Fruit fly (Drosophila melanogaster) whole organism, embryonic: Measurements from ENCODE around the gene wb.

Experiments used
- Asciz ChIP-seq: fragments of 200-800 bp; sonication (Bioruptor generic); optimal IDR thresholded peaks from 2 replicates; lab custom pipeline; 2017; ENCODE audit warnings: missing biosample characterization, mild to moderate bottlenecking, missing genetic modification characterization, missing genetic modification reagents
- Atf6 ChIP-seq: fragments of 200-800 bp; sonication (Bioruptor generic); IDR thresholded peaks from 2 replicates; pipeline ENCODE4 v1.3.6; 2022; ENCODE audit warnings: missing biosample characterization, missing genetic modification characterization
- B-H2 ChIP-seq: fragments of 200-800 bp; sonication (Bioruptor generic); optimal IDR thresholded peaks from 2 replicates; lab custom pipeline; 2018; ENCODE audit warnings: missing biosample characterization, mild to moderate bottlenecking, missing genetic modification characterization
- CG10959 ChIP-seq: fragments of 200-800 bp; sonication (Bioruptor generic); IDR thresholded peaks from 2 replicates; pipeline ENCODE4 v1.3.6; 2022; ENCODE audit warnings: missing biosample characterization, missing genetic modification characterization
- CG11456 ChIP-seq: fragments of 200-800 bp; sonication (Bioruptor generic); IDR thresholded peaks from 3 replicates; pipeline ENCODE4 v1.3.6; 2022; ENCODE audit warnings: missing biosample characterization, missing genetic modification characterization
- CG12299 ChIP-seq: fragments of 200-800 bp; sonication (Bioruptor generic); optimal IDR thresholded peaks from 2 replicates; lab custom pipeline; 2018; ENCODE audit warnings: missing biosample characterization, mild to moderate bottlenecking, missing genetic modification characterization
- CG12391 ChIP-seq: fragments of 200-800 bp; sonication (Bioruptor generic); optimal IDR thresholded peaks from 3 replicates; lab custom pipeline; 2018; ENCODE audit warnings: missing biosample characterization, mild to moderate bottlenecking, missing genetic modification characterization, moderate library complexity
- CG14710 ChIP-seq: fragments of 200-800 bp; sonication (Bioruptor generic); optimal IDR thresholded peaks from 3 replicates; lab custom pipeline; 2019; ENCODE audit warnings: missing biosample characterization, mild to moderate bottlenecking, missing genetic modification characterization, moderate library complexity
- CG16779 ChIP-seq: fragments of 200-800 bp; sonication (Bioruptor generic); IDR thresholded peaks from 2 replicates; pipeline ENCODE4 v1.3.6; 2022; ENCODE audit warnings: missing biosample characterization, missing genetic modification characterization
- CG18619 ChIP-seq: fragments of 200-800 bp; sonication (Bioruptor generic); optimal IDR thresholded peaks from 3 replicates; lab custom pipeline; 2017; ENCODE audit warnings: missing biosample characterization, mild to moderate bottlenecking, missing genetic modification characterization
- CG18764 ChIP-seq: fragments of 200-800 bp; sonication (Bioruptor generic); optimal IDR thresholded peaks from 3 replicates; lab custom pipeline; 2016; ENCODE audit warnings: missing biosample characterization, missing genetic modification characterization
- CG2199 ChIP-seq: fragments of 200-800 bp; sonication (Bioruptor generic); IDR thresholded peaks from 3 replicates; pipeline ENCODE4 v1.3.6; 2022; ENCODE audit warnings: missing biosample characterization, missing genetic modification characterization
- CG3281 ChIP-seq: fragments of 200-800 bp; sonication (Bioruptor generic); optimal IDR thresholded peaks from 3 replicates; lab custom pipeline; 2017; ENCODE audit warnings: missing biosample characterization, mild to moderate bottlenecking, missing genetic modification characterization
- CG5180 ChIP-seq: fragments of 200-800 bp; sonication (Bioruptor generic); optimal IDR thresholded peaks from 3 replicates; lab custom pipeline; 2017; ENCODE audit warnings: missing biosample characterization, missing genetic modification characterization, mild to moderate bottlenecking, moderate library complexity, missing genetic modification reagents
- CG6654 ChIP-seq: fragments of 200-800 bp; sonication (Bioruptor generic); optimal IDR thresholded peaks from 2 replicates; lab custom pipeline; 2017; ENCODE audit warnings: missing biosample characterization, mild to moderate bottlenecking, missing genetic modification characterization
- CG9727 ChIP-seq: fragments of 200-800 bp; sonication (Bioruptor generic); optimal IDR thresholded peaks from 3 replicates; lab custom pipeline; 2017; ENCODE audit warnings: missing biosample characterization, mild to moderate bottlenecking, missing genetic modification characterization
- CoRest ChIP-seq: fragments of 200-800 bp; sonication (Bioruptor generic); optimal IDR thresholded peaks from 3 replicates; lab custom pipeline; 2018; ENCODE audit warnings: missing biosample characterization, mild to moderate bottlenecking, missing genetic modification characterization, moderate library complexity
- D ChIP-seq, 2 experiments: fragments of 200-800 bp in 1 of 2; fragments of >200 bp in 1 of 2; sonication (Bioruptor generic) in 1 of 2; optimal IDR thresholded peaks; 2 replicates in 1 of 2; 3 replicates in 1 of 2; lab custom pipeline; 2017; ENCODE audit warnings: mild to moderate bottlenecking in 1 of 2, missing biosample characterization in 1 of 2, missing genetic modification characterization in 1 of 2, missing genetic modification reagents in 1 of 2
- D19A ChIP-seq: fragments of 200-800 bp; optimal IDR thresholded peaks from 3 replicates; lab custom pipeline; 2019; ENCODE audit warnings: missing biosample characterization, mild to moderate bottlenecking, missing genetic modification characterization, moderate library complexity
- Drgx ChIP-seq: fragments of 200-800 bp; sonication (Bioruptor generic); IDR thresholded peaks from 2 replicates; pipeline ENCODE4 v1.3.6; 2022; ENCODE audit warnings: missing biosample characterization, missing genetic modification characterization
- Eip74EF ChIP-seq, 2 experiments: fragments of 200-800 bp in 1 of 2; fragments of >200 bp in 1 of 2; sonication (Bioruptor generic) in 1 of 2; optimal IDR thresholded peaks; 2 replicates each; lab custom pipeline; 2017 to 2019; ENCODE audit warnings: missing biosample characterization in 2 of 2, missing genetic modification characterization in 2 of 2, mild to moderate bottlenecking in 1 of 2, moderate library complexity in 1 of 2
- Elba2 ChIP-seq: fragments of 200-800 bp; sonication (Bioruptor generic); optimal IDR thresholded peaks from 3 replicates; lab custom pipeline; 2016; ENCODE audit warnings: missing biosample characterization, missing genetic modification characterization
- NFAT ChIP-seq: fragments of 200-800 bp; sonication (Bioruptor generic); IDR thresholded peaks from 2 replicates; pipeline ENCODE4 v1.3.6; 2022; ENCODE audit warnings: missing biosample characterization, missing genetic modification characterization
- Rfx ChIP-seq: fragments of 200-800 bp; sonication (Bioruptor generic); IDR thresholded peaks from 2 replicates; pipeline ENCODE4 v1.3.6; 2022; ENCODE audit warnings: missing biosample characterization, missing genetic modification characterization
- Side ChIP-seq: fragments of 200-800 bp; sonication (Bioruptor generic); optimal IDR thresholded peaks from 2 replicates; lab custom pipeline; 2016; ENCODE audit warnings: missing biosample characterization, missing genetic modification characterization
- Sox100B ChIP-seq: fragments of 200-800 bp; sonication (Bioruptor generic); optimal IDR thresholded peaks from 3 replicates; lab custom pipeline; 2018; ENCODE audit warnings: missing biosample characterization, mild to moderate bottlenecking, missing genetic modification characterization
- Sox102F ChIP-seq: fragments of 200-800 bp; sonication (Bioruptor generic); optimal IDR thresholded peaks from 2 replicates; lab custom pipeline; 2018; ENCODE audit warnings: missing biosample characterization, mild to moderate bottlenecking, missing genetic modification characterization, moderate library complexity
- Ssrp ChIP-seq: fragments of 200-800 bp; sonication (Bioruptor generic); optimal IDR thresholded peaks from 2 replicates; lab custom pipeline; 2018; ENCODE audit warnings: missing biosample characterization, mild to moderate bottlenecking, missing genetic modification characterization, moderate library complexity
- bab2 ChIP-seq: fragments of 200-800 bp; sonication (Bioruptor generic); optimal IDR thresholded peaks from 2 replicates; lab custom pipeline; 2016; ENCODE audit warnings: missing biosample characterization, missing genetic modification characterization
- btn ChIP-seq: fragments of 200-800 bp; sonication (Bioruptor generic); optimal IDR thresholded peaks from 2 replicates; lab custom pipeline; 2016; ENCODE audit warnings: missing biosample characterization, missing genetic modification characterization
- chm ChIP-seq: fragments of 200-800 bp; sonication (Bioruptor generic); IDR thresholded peaks from 2 replicates; pipeline ENCODE4 v1.3.6; 2022; ENCODE audit warnings: missing biosample characterization, missing genetic modification characterization
- da ChIP-seq: fragments of 200-800 bp; sonication (Bioruptor generic); optimal IDR thresholded peaks from 2 replicates; lab custom pipeline; 2016; ENCODE audit warnings: missing biosample characterization, missing genetic modification characterization
- disco-r ChIP-seq: fragments of 200-800 bp; sonication (Bioruptor generic); optimal IDR thresholded peaks from 2 replicates; lab custom pipeline; 2016; ENCODE audit warnings: missing biosample characterization, missing genetic modification characterization
- esg ChIP-seq: fragments of 200-800 bp; sonication (Bioruptor generic); conservative IDR thresholded peaks from 2 replicates; pipeline ENCODE4 v1.3.6; 2022; ENCODE audit warnings: missing biosample characterization, missing genetic modification characterization
- fru ChIP-seq: fragments of >200 bp; optimal IDR thresholded peaks from 2 replicates; lab custom pipeline; 2017
- mirr ChIP-seq: fragments of 200-800 bp; sonication (Bioruptor generic); optimal IDR thresholded peaks from 3 replicates; lab custom pipeline; 2018; ENCODE audit warnings: missing biosample characterization, mild to moderate bottlenecking, missing genetic modification characterization
- nmo ChIP-seq: fragments of 200-800 bp; sonication (Bioruptor generic); optimal IDR thresholded peaks from 2 replicates; lab custom pipeline; 2018; ENCODE audit warnings: missing biosample characterization, mild to moderate bottlenecking, missing genetic modification characterization, moderate library complexity
- phol ChIP-seq: fragments of 200-800 bp; sonication (Bioruptor generic); optimal IDR thresholded peaks from 3 replicates; lab custom pipeline; 2018; ENCODE audit warnings: missing biosample characterization, mild to moderate bottlenecking, missing genetic modification characterization, moderate library complexity
- ro ChIP-seq: fragments of 200-800 bp; sonication (Bioruptor generic); IDR thresholded peaks from 2 replicates; pipeline ENCODE4 v1.3.6; 2022; ENCODE audit warnings: missing biosample characterization, missing genetic modification characterization
- row ChIP-seq: fragments of 200-800 bp; sonication (Bioruptor generic); IDR thresholded peaks from 3 replicates; pipeline ENCODE4 v1.3.6; 2022; ENCODE audit warnings: missing biosample characterization, missing genetic modification characterization
- sc ChIP-seq, 3 experiments: fragments of >200 bp in 2 of 3; fragments of 200-800 bp in 1 of 3; sonication (Bioruptor generic) in 1 of 3; optimal IDR thresholded peaks; 2 replicates in 2 of 3; 3 replicates in 1 of 3; lab custom pipeline; 2017; ENCODE audit warnings: mild to moderate bottlenecking in 1 of 3, missing biosample characterization in 1 of 3, missing genetic modification characterization in 1 of 3, missing genetic modification reagents in 1 of 3
- stc ChIP-seq: fragments of 200-800 bp; sonication (Bioruptor generic); IDR thresholded peaks from 2 replicates; pipeline ENCODE4 v1.3.6; 2022; ENCODE audit warnings: missing biosample characterization, missing genetic modification characterization
- tio ChIP-seq: fragments of 200-800 bp; sonication (Bioruptor generic); optimal IDR thresholded peaks from 2 replicates; lab custom pipeline; 2017; ENCODE audit warnings: missing biosample characterization, missing genetic modification characterization, inconsistent platforms
- trem ChIP-seq: fragments of 200-800 bp; optimal IDR thresholded peaks from 3 replicates; lab custom pipeline; 2019; ENCODE audit warnings: missing biosample characterization, mild to moderate bottlenecking, missing genetic modification characterization, moderate library complexity
- zen2 ChIP-seq: fragments of 200-800 bp; sonication (Bioruptor generic); IDR thresholded peaks from 3 replicates; pipeline ENCODE4 v1.3.6; 2022; ENCODE audit warnings: missing biosample characterization, missing genetic modification characterization; ENCODE audit not compliant: partially characterized antibody

The wb gene

DNA sequence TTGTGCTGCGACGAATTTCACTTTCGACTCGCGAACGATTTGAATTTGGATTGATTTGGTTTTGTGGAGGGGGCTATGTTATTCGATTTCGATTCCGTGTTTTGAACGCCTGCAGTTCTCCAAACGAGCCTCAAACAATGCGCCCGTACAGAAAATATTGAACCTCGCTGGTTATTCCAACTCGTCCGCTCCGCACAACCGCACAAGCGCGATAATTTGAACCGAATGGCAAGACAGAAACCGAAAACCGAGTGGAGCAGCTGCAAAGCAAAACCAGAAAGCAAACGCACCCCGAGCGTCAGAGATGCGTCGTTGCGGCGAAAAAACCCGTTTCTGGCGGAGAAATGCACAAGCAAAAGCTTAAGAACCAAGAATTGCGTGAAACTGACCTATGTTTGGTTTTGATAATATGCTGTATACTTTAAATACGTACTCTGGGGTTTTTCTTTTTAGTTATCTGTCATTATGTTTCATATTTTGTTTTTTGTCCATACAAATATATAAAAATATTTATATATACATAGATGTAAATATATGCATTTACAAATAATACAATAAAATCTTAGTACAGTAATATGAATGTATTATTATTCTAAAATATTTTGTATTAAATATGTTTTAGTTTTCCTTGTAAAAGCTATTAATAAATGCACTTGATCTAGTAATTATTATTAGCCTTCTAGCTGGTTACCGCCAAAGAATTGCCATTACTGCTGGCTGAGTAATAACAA, 28.8 kb upstream of the wb start, which contains the start of gene Dyrk2 (continued):
- TF ChIP-seq Eip74EF (GFP tag; optimal IDR thresholded peaks at IDR 0.05; lab: Kevin White, UChicago) (peak in 1 of 2 experiments; percentile 33), CoRest (tag; lab: Kevin White, UChicago) (peak; percentile 73), mirr (GFP tag; lab: Kevin White, UChicago) (peak; percentile 64), Rfx (peak; percentile 63), da (peak; percentile 39), stc (peak; percentile 44; the same call in 1 of the 2 replicates), CG2199 (GFP tag; lab: Robert Waterston, UW) (peak; percentile 97)

DNA sequence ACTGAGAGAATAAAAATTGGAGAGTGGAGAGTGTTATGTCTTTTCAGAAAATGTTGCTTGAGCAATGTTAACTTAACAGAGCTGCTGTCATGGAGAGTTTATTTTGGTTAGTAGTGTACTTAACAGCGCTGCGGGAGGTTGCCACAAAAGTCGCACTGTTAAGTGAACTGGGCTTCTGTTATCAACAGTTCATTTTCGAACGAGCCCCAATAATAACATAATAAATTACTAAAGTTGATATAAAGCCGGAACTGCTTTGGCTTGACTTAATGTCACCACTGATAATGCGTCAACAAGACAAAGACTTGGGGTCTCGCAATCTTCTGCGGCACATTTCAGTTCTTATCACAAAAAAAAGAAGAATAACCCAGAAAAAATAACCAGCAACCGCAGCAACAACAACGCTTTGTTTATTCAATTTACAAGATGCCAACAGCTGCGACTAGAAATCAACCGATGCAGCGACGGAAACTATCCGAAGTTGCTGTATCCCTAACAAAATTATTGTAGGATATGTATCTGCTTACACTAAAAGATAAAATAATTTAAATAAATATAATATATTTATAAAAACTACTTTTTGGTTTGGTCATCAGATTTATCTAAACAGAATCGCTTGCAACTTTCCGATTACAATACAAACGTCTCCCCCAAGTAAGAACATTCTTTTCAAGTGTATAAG, 28.1 kb upstream of the wb start:
- TF ChIP-seq Drgx (0 out of 2 replicates have a peak, but pooled peaks have one; percentile 56), trem (peak; percentile 15), esg (no peak), CG18619 (GFP tag; lab: Kevin White, UChicago) (no peak), CoRest (tag; lab: Kevin White, UChicago) (peak; percentile 1), nmo (GFP tag; lab: Kevin White, UChicago) (peak; percentile 49), NFAT (no peak), CG10959 (GFP tag; lab: Robert Waterston, UW) (no peak), btn (GFP tag; lab: Kevin White, UChicago) (no peak), CG5180 (GFP tag; lab: Kevin White, UChicago) (no peak), ro (GFP tag; lab: Robert Waterston, UW) (no peak), bab2 (GFP tag; lab: Kevin White, UChicago) (no peak), Side (no peak), CG14710 (tag; lab: Kevin White, UChicago) (peak; percentile 56), CG9727 (GFP tag; lab: Kevin White, UChicago) (peak; percentile 21), zen2 (no peak), mirr (GFP tag; lab: Kevin White, UChicago) (no peak), Asciz (GFP tag; lab: Kevin White, UChicago) (peak; percentile 44), Sox102F (GFP tag; lab: Kevin White, UChicago) (peak; percentile 34), CG12299 (no peak), disco-r (GFP tag; lab: Kevin White, UChicago) (no peak), CG3281 (GFP tag; lab: Kevin White, UChicago) (no peak), tio (no peak), chm (GFP tag; lab: Robert Waterston, UW) (no peak), D (optimal IDR thresholded peaks at IDR 0.05; lab: Kevin White, UChicago) (no peak), D (GFP tag; optimal IDR thresholded peaks at IDR 0.05; lab: Kevin White, UChicago) (peak; percentile 44), D19A (tag; lab: Kevin White, UChicago) (peak; percentile 93), fru (lab: Kevin White, UChicago) (no peak), sc (optimal IDR thresholded peaks at IDR 0.05; lab: Kevin White, UChicago) (no peak), sc (GFP tag; optimal IDR thresholded peaks at IDR 0.05; lab: Kevin White, UChicago) (no peak), Ssrp (peak; percentile 24), B-H2 (GFP tag; lab: Kevin White, UChicago) (no peak), phol (tag; lab: Kevin White, UChicago) (peak; percentile 42), CG18764 (GFP tag; lab: Kevin White, UChicago) (peak; percentile 7), Atf6 (GFP tag; lab: Robert Waterston, UW) (no peak), Sox100B (GFP tag; lab: Kevin White, UChicago) (peak; percentile 13), CG16779 (GFP tag; lab: Robert Waterston, UW) (no peak), Elba2 (no peak), CG6654 (GFP tag; lab: Kevin White, UChicago) (no peak), row (GFP tag; lab: Robert Waterston, UW) (0 out of 3 replicates have a peak, but pooled peaks have one; percentile 32), CG11456 (GFP tag; lab: Robert Waterston, UW) (no peak), CG12391 (peak; percentile 51)
